Fruit fly (Drosophila melanogaster) whole organism, embryonic: ENCODE data around the gene CG46244.

Experiments used
- Awh ChIP-seq: fragments of 200-800 bp; sonication (Bioruptor generic); IDR thresholded peaks from 2 replicates; pipeline ENCODE4, ENCODE4 v1.3.6; 2022; ENCODE audit warnings: missing biosample characterization, missing genetic modification characterization
- CG10209 ChIP-seq: fragments of 200-800 bp; sonication (Bioruptor generic); optimal IDR thresholded peaks from 3 replicates; lab custom pipeline; 2017; ENCODE audit warnings: missing biosample characterization, mild to moderate bottlenecking, missing genetic modification characterization, missing genetic modification reagents
- CG10267 ChIP-seq: fragments of 200-800 bp; sonication (Bioruptor generic); optimal IDR thresholded peaks from 2 replicates; lab custom pipeline; 2018; ENCODE audit warnings: missing biosample characterization, mild to moderate bottlenecking, missing genetic modification characterization, moderate library complexity
- CG10321 ChIP-seq: fragments of 200-800 bp; sonication (Bioruptor generic); IDR thresholded peaks from 2 replicates; pipeline ENCODE4 v1.3.6; 2022; ENCODE audit warnings: missing biosample characterization, missing genetic modification characterization
- CG11560 ChIP-seq: fragments of 200-800 bp; sonication (Bioruptor generic); IDR thresholded peaks from 3 replicates; pipeline ENCODE4 v1.3.6; 2022; ENCODE audit warnings: missing biosample characterization, missing genetic modification characterization
- CG13894 ChIP-seq: fragments of 200-800 bp; sonication (Bioruptor generic); optimal IDR thresholded peaks from 3 replicates; lab custom pipeline; 2018; ENCODE audit warnings: missing biosample characterization, mild to moderate bottlenecking, missing genetic modification characterization, moderate library complexity
- CG14860 ChIP-seq: fragments of 200-800 bp; sonication (Bioruptor generic); IDR thresholded peaks from 3 replicates; pipeline ENCODE4 v1.3.6; 2022; ENCODE audit warnings: missing biosample characterization, missing genetic modification characterization; ENCODE audit not compliant: partially characterized antibody
- CG15073 ChIP-seq: fragments of 200-800 bp; sonication (Bioruptor generic); optimal IDR thresholded peaks from 2 replicates; lab custom pipeline; 2016; ENCODE audit warnings: missing biosample characterization, missing genetic modification characterization
- CG17359 ChIP-seq: fragments of 200-800 bp; sonication (Bioruptor generic); optimal IDR thresholded peaks from 3 replicates; lab custom pipeline; 2018; ENCODE audit warnings: missing biosample characterization, mild to moderate bottlenecking, missing genetic modification characterization, moderate library complexity
- CG18262 ChIP-seq: fragments of 200-800 bp; optimal IDR thresholded peaks from 3 replicates; lab custom pipeline; 2019; ENCODE audit warnings: missing biosample characterization, mild to moderate bottlenecking, missing genetic modification characterization, moderate library complexity
- CG1832 ChIP-seq: fragments of 200-800 bp; sonication (Bioruptor generic); optimal IDR thresholded peaks from 2 replicates; lab custom pipeline; 2017; ENCODE audit warnings: missing biosample characterization, mild to moderate bottlenecking, missing genetic modification characterization, inconsistent platforms
- CG4282 ChIP-seq: fragments of 200-800 bp; sonication (Bioruptor generic); optimal IDR thresholded peaks from 2 replicates; lab custom pipeline; 2016; ENCODE audit warnings: missing biosample characterization, missing genetic modification characterization
- CG6689 ChIP-seq: fragments of 200-800 bp; sonication (Bioruptor generic); IDR thresholded peaks from 2 replicates; pipeline ENCODE4 v1.3.6; 2022; ENCODE audit warnings: missing biosample characterization, missing genetic modification characterization
- CG6765 ChIP-seq: fragments of 200-800 bp; sonication (Bioruptor generic); optimal IDR thresholded peaks from 3 replicates; lab custom pipeline; 2017; ENCODE audit warnings: missing biosample characterization, mild to moderate bottlenecking, missing genetic modification characterization
- CG7357 ChIP-seq: fragments of 200-800 bp; sonication (Bioruptor generic); IDR thresholded peaks from 3 replicates; pipeline ENCODE4 v1.3.6; 2022; ENCODE audit warnings: missing biosample characterization, missing genetic modification characterization
- CG8388 ChIP-seq: fragments of 200-800 bp; sonication (Bioruptor generic); optimal IDR thresholded peaks from 2 replicates; lab custom pipeline; 2019; ENCODE audit warnings: missing biosample characterization, mild to moderate bottlenecking, missing genetic modification characterization, moderate library complexity
- Dref ChIP-seq: fragments of 200-800 bp; sonication (Bioruptor generic); IDR thresholded peaks from 2 replicates; pipeline ENCODE4 v1.3.6; 2022; ENCODE audit warnings: missing biosample characterization, missing genetic modification characterization
- ERR ChIP-seq: fragments of 200-800 bp; sonication (Bioruptor generic); optimal IDR thresholded peaks from 2 replicates; lab custom pipeline; 2016; ENCODE audit warnings: missing biosample characterization, missing genetic modification characterization
- Gug ChIP-seq: fragments of 200-800 bp; sonication (Bioruptor generic); IDR thresholded peaks from 4 replicates; pipeline ENCODE4 v1.3.6; 2022; ENCODE audit warnings: missing biosample characterization, missing genetic modification characterization
- H2.0 ChIP-seq: fragments of 200-800 bp; sonication (Bioruptor generic); IDR thresholded peaks from 2 replicates; pipeline ENCODE4 v1.3.6; 2022; ENCODE audit warnings: missing biosample characterization, missing genetic modification characterization
- Hr39 ChIP-seq: fragments of >200 bp; optimal IDR thresholded peaks from 2 replicates; lab custom pipeline; 2017
- Lhr ChIP-seq: fragments of 200-800 bp; sonication (Bioruptor generic); optimal IDR thresholded peaks from 3 replicates; lab custom pipeline; 2017; ENCODE audit warnings: mild to moderate bottlenecking, missing biosample characterization, missing genetic modification reagents, missing genetic modification characterization
- Lim3 ChIP-seq: fragments of 200-800 bp; sonication (Bioruptor generic); IDR thresholded peaks from 2 replicates; pipeline ENCODE4 v1.3.6; 2022; ENCODE audit warnings: missing biosample characterization, missing genetic modification characterization
- MBD-R2 ChIP-seq: fragments of 200-800 bp; sonication (Bioruptor generic); IDR thresholded peaks from 2 replicates; pipeline ENCODE4 v1.3.6; 2022; ENCODE audit warnings: missing biosample characterization, missing genetic modification characterization
- MESR4 ChIP-seq: fragments of 200-800 bp; sonication (Bioruptor generic); optimal IDR thresholded peaks from 2 replicates; lab custom pipeline; 2018; ENCODE audit warnings: missing biosample characterization, mild to moderate bottlenecking, missing genetic modification characterization, moderate library complexity
- Optix ChIP-seq: fragments of 200-800 bp; sonication (Bioruptor generic); IDR thresholded peaks from 3 replicates; pipeline ENCODE4 v1.3.6; 2022; ENCODE audit warnings: missing biosample characterization, missing genetic modification characterization
- Poxn ChIP-seq: fragments of 200-800 bp; sonication (Bioruptor generic); IDR thresholded peaks from 2 replicates; pipeline ENCODE4 v1.3.6; 2022; ENCODE audit warnings: missing biosample characterization, missing genetic modification characterization
- bcd ChIP-seq: fragments of 200-800 bp; sonication (Bioruptor generic); optimal IDR thresholded peaks from 2 replicates; lab custom pipeline; 2017; ENCODE audit warnings: missing biosample characterization, mild to moderate bottlenecking, missing genetic modification characterization
- croc ChIP-seq: fragments of 200-800 bp; sonication (Bioruptor generic); conservative IDR thresholded peaks from 3 replicates; pipeline ENCODE4 v1.3.6; 2022; ENCODE audit warnings: missing biosample characterization, missing genetic modification characterization
- disco-r ChIP-seq: fragments of 200-800 bp; sonication (Bioruptor generic); optimal IDR thresholded peaks from 2 replicates; lab custom pipeline; 2016; ENCODE audit warnings: missing biosample characterization, missing genetic modification characterization
- fd102C ChIP-seq: fragments of 200-800 bp; sonication (Bioruptor generic); optimal IDR thresholded peaks from 2 replicates; lab custom pipeline; 2018; ENCODE audit warnings: missing biosample characterization, mild to moderate bottlenecking, missing genetic modification characterization, moderate library complexity
- fd64A ChIP-seq: fragments of 200-800 bp; sonication (Bioruptor generic); optimal IDR thresholded peaks from 3 replicates; lab custom pipeline; 2018; ENCODE audit warnings: missing biosample characterization, mild to moderate bottlenecking, missing genetic modification characterization
- fru ChIP-seq: fragments of >200 bp; optimal IDR thresholded peaks from 2 replicates; lab custom pipeline; 2017
- hkb ChIP-seq, 2 experiments: fragments of 200-800 bp in 1 of 2; fragments of >200 bp in 1 of 2; sonication (Bioruptor generic) in 1 of 2; IDR thresholded peaks in 1 of 2; optimal IDR thresholded peaks in 1 of 2; 2 replicates each; pipeline versions ENCODE4 v1.3.6 to Lab custom; 2017 to 2022; ENCODE audit warnings: missing biosample characterization in 1 of 2, missing genetic modification characterization in 1 of 2
- ken ChIP-seq: fragments of 200-800 bp; sonication (Bioruptor generic); IDR thresholded peaks from 3 replicates; pipeline ENCODE4 v1.3.6; 2022; ENCODE audit warnings: missing biosample characterization, missing genetic modification characterization
- lov ChIP-seq, 2 experiments: fragments of 200-800 bp in 1 of 2; fragments of >200 bp in 1 of 2; sonication (Bioruptor generic) in 1 of 2; IDR thresholded peaks in 1 of 2; optimal IDR thresholded peaks in 1 of 2; 2 replicates in 1 of 2; 3 replicates in 1 of 2; pipeline versions ENCODE4 v1.3.6 to Lab custom; 2017 to 2022; ENCODE audit warnings: missing biosample characterization in 1 of 2, missing genetic modification characterization in 1 of 2
- p53 ChIP-seq: fragments of 200-800 bp; sonication (Bioruptor generic); optimal IDR thresholded peaks from 2 replicates; lab custom pipeline; 2016; ENCODE audit warnings: missing biosample characterization, missing genetic modification characterization
- rib ChIP-seq: fragments of 200-800 bp; sonication (Bioruptor generic); IDR thresholded peaks from 2 replicates; pipeline ENCODE4 v1.3.6; 2022; ENCODE audit warnings: missing biosample characterization, missing genetic modification characterization
- ssp ChIP-seq: fragments of 200-800 bp; sonication (Bioruptor generic); IDR thresholded peaks from 2 replicates; pipeline ENCODE4 v1.3.6; 2022; ENCODE audit warnings: missing biosample characterization, missing genetic modification characterization
- tgo ChIP-seq: fragments of 200-800 bp; sonication (Bioruptor generic); IDR thresholded peaks from 3 replicates; pipeline ENCODE4 v1.3.6; 2022; ENCODE audit warnings: missing biosample characterization, missing genetic modification characterization
- unc-4 ChIP-seq: fragments of 200-800 bp; sonication (Bioruptor generic); IDR thresholded peaks from 2 replicates; pipeline ENCODE4 v1.3.6; 2022; ENCODE audit warnings: missing biosample characterization, missing genetic modification characterization; ENCODE audit not compliant: partially characterized antibody
- vfl ChIP-seq: fragments of 200-800 bp; sonication (Bioruptor generic); optimal IDR thresholded peaks from 2 replicates; lab custom pipeline; 2016; ENCODE audit warnings: missing biosample characterization, missing genetic modification characterization

CG46244 gene

dm6 chr2L:19577187-19577765 lies 29.1 kb upstream of the CG46244 start, which contains the start of the genes spi and msb1l (continued):
- TF ChIP-seq CG10209: peak; percentile 33
- TF ChIP-seq Lim3 (GFP tag; lab: Robert Waterston, UW): no peak
- TF ChIP-seq Hr39 (lab: Kevin White, UChicago): no peak
- TF ChIP-seq MESR4 (GFP tag; lab: Kevin White, UChicago): peak; percentile 71
- TF ChIP-seq hkb (optimal IDR thresholded peaks at IDR 0.05; lab: Kevin White, UChicago): peak; percentile 41
- no peak for TF ChIP-seq hkb (GFP tag; IDR thresholded peaks at IDR 0.05; lab: Robert Waterston, UW)
- no peak for TF ChIP-seq CG4282 (GFP tag; lab: Kevin White, UChicago)
- peak; percentile 34 for TF ChIP-seq bcd (GFP tag; lab: Kevin White, UChicago)
- TF ChIP-seq Optix (GFP tag; lab: Robert Waterston, UW): no peak
- 0 out of 4 replicates have a peak, but pooled peaks have one; percentile 4 for TF ChIP-seq Gug (GFP tag; lab: Robert Waterston, UW)
- TF ChIP-seq CG18262 (tag; lab: Kevin White, UChicago): peak; percentile 71
- no peak for TF ChIP-seq fru (lab: Kevin White, UChicago)
- TF ChIP-seq H2.0 (GFP tag; lab: Robert Waterston, UW): no peak
- no peak; the same call in 2 of the 3 replicates for TF ChIP-seq ken (GFP tag; lab: Robert Waterston, UW)
- 0 out of 3 replicates have a peak, but pooled peaks have one; percentile 23 for TF ChIP-seq CG14860 (GFP tag; lab: Robert Waterston, UW)
- peak; percentile 44 for TF ChIP-seq CG13894 (tag; lab: Kevin White, UChicago)
- TF ChIP-seq Lhr (GFP tag; lab: Kevin White, UChicago): peak; percentile 71
- TF ChIP-seq disco-r (GFP tag; lab: Kevin White, UChicago): no peak
- no peak; the same call in 1 of the 2 replicates for TF ChIP-seq MBD-R2 (GFP tag; lab: Robert Waterston, UW)
- TF ChIP-seq CG1832 (GFP tag; lab: Kevin White, UChicago): no peak
- no peak for TF ChIP-seq Awh
- no peak for TF ChIP-seq fd64A
- TF ChIP-seq fd102C (GFP tag; lab: Kevin White, UChicago): no peak
- peak; percentile 8 for TF ChIP-seq CG8388 (GFP tag; lab: Kevin White, UChicago)
- no peak for TF ChIP-seq CG15073 (GFP tag; lab: Kevin White, UChicago)
- TF ChIP-seq CG6689: peak; percentile 22; the same call in 1 of the 2 replicates
- TF ChIP-seq CG17359 (tag; lab: Kevin White, UChicago): peak; percentile 7
- TF ChIP-seq CG10321: no peak
- no peak for TF ChIP-seq tgo (GFP tag; lab: Robert Waterston, UW)
- TF ChIP-seq vfl (GFP tag; lab: Kevin White, UChicago): no peak
- no peak for TF ChIP-seq p53 (GFP tag; lab: Kevin White, UChicago)
- no peak for TF ChIP-seq ERR
- no peak for TF ChIP-seq rib (GFP tag; lab: Robert Waterston, UW)
- TF ChIP-seq ssp (GFP tag; lab: Robert Waterston, UW): 0 out of 2 replicates have a peak, but pooled peaks have one; percentile 36
- TF ChIP-seq croc (GFP tag; lab: Robert Waterston, UW): no peak
- no peak for TF ChIP-seq lov (optimal IDR thresholded peaks at IDR 0.05; lab: Kevin White, UChicago)
- TF ChIP-seq lov (GFP tag; IDR thresholded peaks at IDR 0.05; lab: Robert Waterston, UW): 0 out of 3 replicates have a peak, but pooled peaks have one; percentile 37
- no peak for TF ChIP-seq CG6765
- peak; percentile 47; the same call in 1 of the 2 replicates for TF ChIP-seq unc-4 (GFP tag; lab: Robert Waterston, UW)
- peak; percentile 96 for TF ChIP-seq CG10267 (tag; lab: Kevin White, UChicago)
- TF ChIP-seq Poxn (GFP tag; lab: Robert Waterston, UW): no peak
- peak; percentile 15; the same call in 1 of the 3 replicates for TF ChIP-seq CG7357
- TF ChIP-seq CG11560 (tag; lab: Robert Waterston, UW): no peak
- peak; percentile 33; the same call in 1 of the 2 replicates for TF ChIP-seq Dref (GFP tag; lab: Robert Waterston, UW)
